Worm (Caenorhabditis elegans) whole organism, L4 larva: ENCODE measurements around the gene nhr-84.

Experiments
- hif-1 ChIP-seq, 2 experiments: sonication (generic microtip); optimal IDR thresholded peaks; 2 replicates each; lab custom pipeline; 2016 to 2017; ENCODE audit warnings: missing compliant biosample characterization in 2 of 2, missing genetic modification characterization in 2 of 2, missing genetic modification reagents in 2 of 2, missing genotype in 2 of 2, mild to moderate bottlenecking in 1 of 2
- lin-38 ChIP-seq: fragments of 200-800 bp; sonication (Bioruptor generic); IDR thresholded peaks from 2 replicates; pipeline ENCODE4 v1.3.6; 2022; ENCODE audit warnings: missing genetic modification reagents, missing genetic modification characterization, missing compliant biosample characterization

- TF ChIP-seq lin-38 (GFP tag; lab: Robert Waterston, UW) = no peak
- no peak for TF ChIP-seq hif-1 (tag; optimal IDR thresholded peaks at IDR 0.05; lab: Kevin White, UChicago)
These were observed at the start of gene nhr-84 for ce11 chrV:15879508-15879907.
